Fruit fly (Drosophila melanogaster): Measurements from ENCODE around the gene Dtg.

dm6 chr3R:12646926-12647325 lies 932 bp upstream of the Dtg start:
- no peak for TF ChIP-seq cic (GFP tag; optimal IDR thresholded peaks at IDR 0.05)
- peak; percentile 54 for TF ChIP-seq kay (GFP tag; ENCODE audit: borderline replicate concordance)
- no peak for TF ChIP-seq cnc (optimal IDR thresholded peaks at IDR 0.05)
- no peak for TF ChIP-seq tj (GFP tag; optimal IDR thresholded peaks at IDR 0.05)
